Fruit fly (Drosophila melanogaster) whole organism, embryonic: ENCODE results near the gene ND-18.
A peak's percentile ranks its signal among the peaks of the same experiment; 100 is the strongest.

ENCODE experiments used
- BEAF-32 ChIP-seq: fragments of 200-800 bp; sonication (Bioruptor generic); optimal IDR thresholded peaks from 3 replicates; lab custom pipeline; 2017; ENCODE audit warnings: missing biosample characterization, missing genetic modification characterization, mild to moderate bottlenecking, moderate library complexity, missing genetic modification reagents
- CG12391 ChIP-seq: fragments of 200-800 bp; sonication (Bioruptor generic); optimal IDR thresholded peaks from 3 replicates; lab custom pipeline; 2018; ENCODE audit warnings: missing biosample characterization, mild to moderate bottlenecking, missing genetic modification characterization, moderate library complexity
- CG15011 ChIP-seq: fragments of 200-800 bp; sonication (Bioruptor generic); optimal IDR thresholded peaks from 3 replicates; lab custom pipeline; 2018; ENCODE audit warnings: missing biosample characterization, mild to moderate bottlenecking, missing genetic modification characterization
- CG1529 ChIP-seq: fragments of 200-800 bp; sonication (Bioruptor generic); optimal IDR thresholded peaks from 3 replicates; lab custom pipeline; 2018; ENCODE audit warnings: missing biosample characterization, missing genetic modification characterization
- CG15479 ChIP-seq: fragments of 200-800 bp; sonication (Bioruptor generic); optimal IDR thresholded peaks from 3 replicates; lab custom pipeline; 2019; ENCODE audit warnings: missing biosample characterization, mild to moderate bottlenecking, missing genetic modification characterization, moderate library complexity
- CG15514 ChIP-seq: fragments of 200-800 bp; sonication (Bioruptor generic); optimal IDR thresholded peaks from 3 replicates; lab custom pipeline; 2017; ENCODE audit warnings: missing biosample characterization, missing genetic modification characterization, mild to moderate bottlenecking, moderate library complexity, missing genetic modification reagents
- CG15601 ChIP-seq: fragments of 200-800 bp; sonication (Bioruptor generic); optimal IDR thresholded peaks from 3 replicates; lab custom pipeline; 2019; ENCODE audit warnings: missing biosample characterization, mild to moderate bottlenecking, missing genetic modification characterization, moderate library complexity
- CG17612 ChIP-seq: fragments of 200-800 bp; sonication (Bioruptor generic); IDR thresholded peaks from 2 replicates; pipeline ENCODE4 v1.3.6; 2022; ENCODE audit warnings: missing biosample characterization, missing genetic modification characterization
- CG17829 ChIP-seq: fragments of 200-800 bp; optimal IDR thresholded peaks from 2 replicates; lab custom pipeline; 2019; ENCODE audit warnings: missing biosample characterization, mild to moderate bottlenecking, missing genetic modification characterization, moderate library complexity
- CG18262 ChIP-seq: fragments of 200-800 bp; optimal IDR thresholded peaks from 3 replicates; lab custom pipeline; 2019; ENCODE audit warnings: missing biosample characterization, mild to moderate bottlenecking, missing genetic modification characterization, moderate library complexity
- CG18619 ChIP-seq: fragments of 200-800 bp; sonication (Bioruptor generic); optimal IDR thresholded peaks from 3 replicates; lab custom pipeline; 2017; ENCODE audit warnings: missing biosample characterization, mild to moderate bottlenecking, missing genetic modification characterization
- CG2712 ChIP-seq: fragments of 200-800 bp; optimal IDR thresholded peaks from 3 replicates; lab custom pipeline; 2019; ENCODE audit warnings: missing biosample characterization, mild to moderate bottlenecking, missing genetic modification characterization, moderate library complexity
- CG3065 ChIP-seq: fragments of 200-800 bp; sonication (Bioruptor generic); optimal IDR thresholded peaks from 2 replicates; lab custom pipeline; 2016; ENCODE audit warnings: missing biosample characterization, missing genetic modification characterization
- CG4617 ChIP-seq: fragments of 200-800 bp; sonication (Bioruptor generic); optimal IDR thresholded peaks from 3 replicates; lab custom pipeline; 2016; ENCODE audit warnings: missing biosample characterization, missing genetic modification characterization, borderline replicate concordance
- CG4707 ChIP-seq: fragments of 200-800 bp; sonication (Bioruptor generic); optimal IDR thresholded peaks from 2 replicates; lab custom pipeline; 2018; ENCODE audit warnings: missing biosample characterization, mild to moderate bottlenecking, missing genetic modification characterization, moderate library complexity
- CG4854 ChIP-seq: fragments of 200-800 bp; sonication (Bioruptor generic); optimal IDR thresholded peaks from 2 replicates; lab custom pipeline; 2016; ENCODE audit warnings: missing biosample characterization, missing genetic modification characterization, inconsistent platforms
- CG6175 ChIP-seq: fragments of 200-800 bp; sonication (Bioruptor generic); IDR thresholded peaks from 3 replicates; pipeline ENCODE4 v1.3.6; 2022; ENCODE audit warnings: missing biosample characterization, missing genetic modification characterization
- CG6854 ChIP-seq: fragments of 200-800 bp; sonication (Bioruptor generic); optimal IDR thresholded peaks from 3 replicates; lab custom pipeline; 2017; ENCODE audit warnings: missing biosample characterization, mild to moderate bottlenecking, missing genetic modification characterization
- CG8765 ChIP-seq: fragments of 200-800 bp; sonication (Bioruptor generic); IDR thresholded peaks from 2 replicates; pipeline ENCODE4 v1.3.6; 2022; ENCODE audit warnings: missing biosample characterization, missing genetic modification characterization
- Doc2 ChIP-seq: fragments of 200-800 bp; sonication (Bioruptor generic); IDR thresholded peaks from 2 replicates; pipeline ENCODE4 v1.3.6; 2022; ENCODE audit warnings: missing biosample characterization, missing genetic modification characterization
- Elba2 ChIP-seq: fragments of 200-800 bp; sonication (Bioruptor generic); optimal IDR thresholded peaks from 3 replicates; lab custom pipeline; 2016; ENCODE audit warnings: missing biosample characterization, missing genetic modification characterization
- Ets97D ChIP-seq: fragments of 200-800 bp; sonication (Bioruptor generic); optimal IDR thresholded peaks from 3 replicates; lab custom pipeline; 2016; ENCODE audit warnings: missing biosample characterization, missing genetic modification characterization
- Hr3 ChIP-seq: fragments of 200-800 bp; sonication (Bioruptor generic); optimal IDR thresholded peaks from 3 replicates; lab custom pipeline; 2016; ENCODE audit warnings: missing biosample characterization, missing genetic modification characterization
- MBD-R2 ChIP-seq: fragments of 200-800 bp; sonication (Bioruptor generic); IDR thresholded peaks from 2 replicates; pipeline ENCODE4 v1.3.6; 2022; ENCODE audit warnings: missing biosample characterization, missing genetic modification characterization
- Myb ChIP-seq: fragments of 200-800 bp; sonication (Bioruptor generic); optimal IDR thresholded peaks from 2 replicates; lab custom pipeline; 2016; ENCODE audit warnings: missing biosample characterization, missing genetic modification characterization
- Scr ChIP-seq: fragments of 200-800 bp; sonication (Bioruptor generic); IDR thresholded peaks from 2 replicates; pipeline ENCODE4 v1.3.6; 2022; ENCODE audit warnings: missing biosample characterization, missing genetic modification characterization; ENCODE audit not compliant: partially characterized antibody
- abd-A ChIP-seq: fragments of 200-800 bp; sonication (Bioruptor generic); optimal IDR thresholded peaks from 3 replicates; lab custom pipeline; 2019; ENCODE audit warnings: missing biosample characterization, mild to moderate bottlenecking, missing genetic modification characterization, moderate library complexity
- bab2 ChIP-seq: fragments of 200-800 bp; sonication (Bioruptor generic); optimal IDR thresholded peaks from 2 replicates; lab custom pipeline; 2016; ENCODE audit warnings: missing biosample characterization, missing genetic modification characterization
- dati ChIP-seq: fragments of 200-800 bp; sonication (Bioruptor generic); IDR thresholded peaks from 2 replicates; pipeline ENCODE4 v1.3.6; 2022; ENCODE audit warnings: missing biosample characterization, missing genetic modification characterization
- dm ChIP-seq: fragments of 200-800 bp; sonication (Bioruptor generic); optimal IDR thresholded peaks from 3 replicates; lab custom pipeline; 2016; ENCODE audit warnings: missing biosample characterization, missing genetic modification characterization
- dmrt11E ChIP-seq: fragments of 200-800 bp; sonication (Bioruptor generic); optimal IDR thresholded peaks from 3 replicates; lab custom pipeline; 2018; ENCODE audit warnings: missing biosample characterization, mild to moderate bottlenecking, missing genetic modification characterization, moderate library complexity
- dmrt99B ChIP-seq: fragments of 200-800 bp; sonication (Bioruptor generic); optimal IDR thresholded peaks from 2 replicates; lab custom pipeline; 2018; ENCODE audit warnings: missing biosample characterization, mild to moderate bottlenecking, missing genetic modification characterization, moderate library complexity
- ftz-f1 ChIP-seq: fragments of 200-800 bp; sonication (Bioruptor generic); optimal IDR thresholded peaks from 2 replicates; lab custom pipeline; 2016; ENCODE audit warnings: missing biosample characterization, missing genetic modification characterization
- grn ChIP-seq: fragments of 200-800 bp; sonication (Bioruptor generic); optimal IDR thresholded peaks from 3 replicates; lab custom pipeline; 2017; ENCODE audit warnings: missing biosample characterization, missing genetic modification characterization
- ham ChIP-seq: fragments of 200-800 bp; sonication (Bioruptor generic); IDR thresholded peaks from 2 replicates; pipeline ENCODE4 v1.3.6; 2022; ENCODE audit warnings: missing biosample characterization, missing genetic modification characterization
- inv ChIP-seq: fragments of 200-800 bp; sonication (Bioruptor generic); IDR thresholded peaks from 2 replicates; pipeline ENCODE4 v1.3.6; 2022; ENCODE audit warnings: missing biosample characterization, missing genetic modification characterization; ENCODE audit not compliant: partially characterized antibody
- lab ChIP-seq: fragments of 200-800 bp; sonication (Bioruptor generic); optimal IDR thresholded peaks from 3 replicates; lab custom pipeline; 2017; ENCODE audit warnings: missing biosample characterization, missing genetic modification characterization, mild to moderate bottlenecking, moderate library complexity, missing genetic modification reagents
- lbe ChIP-seq: fragments of 200-800 bp; sonication (Bioruptor generic); optimal IDR thresholded peaks from 2 replicates; lab custom pipeline; 2016; ENCODE audit warnings: missing biosample characterization, mild to moderate bottlenecking, missing genetic modification characterization
- lilli ChIP-seq: fragments of 200-800 bp; sonication (Bioruptor generic); optimal IDR thresholded peaks from 3 replicates; lab custom pipeline; 2016; ENCODE audit warnings: missing biosample characterization, missing genetic modification characterization
- nerfin-1 ChIP-seq: fragments of 200-800 bp; sonication (Bioruptor generic); optimal IDR thresholded peaks from 3 replicates; lab custom pipeline; 2019; ENCODE audit warnings: missing biosample characterization, mild to moderate bottlenecking, missing genetic modification characterization, moderate library complexity
- nerfin-2 ChIP-seq: fragments of 200-800 bp; sonication (Bioruptor generic); IDR thresholded peaks from 2 replicates; pipeline ENCODE4 v1.3.6; 2022; ENCODE audit warnings: missing biosample characterization, missing genetic modification characterization; ENCODE audit not compliant: partially characterized antibody
- onecut ChIP-seq: fragments of 200-800 bp; sonication (Bioruptor generic); IDR thresholded peaks from 2 replicates; pipeline ENCODE4 v1.3.6; 2022; ENCODE audit warnings: missing biosample characterization, missing genetic modification characterization
- pros ChIP-seq: fragments of 200-800 bp; sonication (Bioruptor generic); optimal IDR thresholded peaks from 3 replicates; lab custom pipeline; 2019; ENCODE audit warnings: missing biosample characterization, mild to moderate bottlenecking, missing genetic modification characterization, moderate library complexity
- ro ChIP-seq: fragments of 200-800 bp; sonication (Bioruptor generic); IDR thresholded peaks from 2 replicates; pipeline ENCODE4 v1.3.6; 2022; ENCODE audit warnings: missing biosample characterization, missing genetic modification characterization
- schlank ChIP-seq: fragments of 200-800 bp; sonication (Bioruptor generic); optimal IDR thresholded peaks from 2 replicates; lab custom pipeline; 2018; ENCODE audit warnings: missing biosample characterization, mild to moderate bottlenecking, missing genetic modification characterization
- sd ChIP-seq: fragments of 200-800 bp; sonication (Bioruptor generic); optimal IDR thresholded peaks from 3 replicates; lab custom pipeline; 2018; ENCODE audit warnings: missing biosample characterization, mild to moderate bottlenecking, missing genetic modification characterization, moderate library complexity
- slbo ChIP-seq: fragments of 200-800 bp; sonication (Bioruptor generic); IDR thresholded peaks from 2 replicates; pipeline ENCODE4 v1.3.6; 2022; ENCODE audit warnings: missing biosample characterization, missing genetic modification characterization
- slp2 ChIP-seq: fragments of 200-800 bp; sonication (Bioruptor generic); optimal IDR thresholded peaks from 2 replicates; lab custom pipeline; 2016; ENCODE audit warnings: missing biosample characterization, missing genetic modification characterization
- ssp ChIP-seq: fragments of 200-800 bp; sonication (Bioruptor generic); IDR thresholded peaks from 2 replicates; pipeline ENCODE4 v1.3.6; 2022; ENCODE audit warnings: missing biosample characterization, missing genetic modification characterization
- toy ChIP-seq: fragments of 200-800 bp; sonication (Bioruptor generic); IDR thresholded peaks from 2 replicates; pipeline ENCODE4 v1.3.6; 2022; ENCODE audit warnings: missing biosample characterization, missing genetic modification characterization

The ND-18 gene

dm6 chrX:19497782-19498440 lies 5.7 kb downstream of the ND-18 start (continued):
- TF ChIP-seq CG17612 (no peak), lab (GFP tag; lab: Kevin White, UChicago) (peak; percentile 74), abd-A (tag; lab: Kevin White, UChicago) (peak; percentile 1), CG3065 (no peak), CG8765 (no peak), CG12391 (tag; lab: Kevin White, UChicago) (no peak), Scr (GFP tag; lab: Robert Waterston, UW) (no peak), CG18619 (GFP tag; lab: Kevin White, UChicago) (no peak), CG6175 (GFP tag; lab: Robert Waterston, UW) (no peak), CG15514 (peak; percentile 71), CG4617 (GFP tag; lab: Kevin White, UChicago) (no peak), Elba2 (GFP tag; lab: Kevin White, UChicago) (peak; percentile 36), CG1529 (GFP tag; lab: Kevin White, UChicago) (no peak), slbo (GFP tag; lab: Robert Waterston, UW) (peak; percentile 60), lbe (GFP tag; lab: Kevin White, UChicago) (no peak), dmrt99B (tag; lab: Kevin White, UChicago) (no peak), grn (peak; percentile 41), pros (GFP tag; lab: Kevin White, UChicago) (no peak), dati (GFP tag; lab: Robert Waterston, UW) (no peak), sd (tag; lab: Kevin White, UChicago) (peak; percentile 54), CG15601 (no peak), Doc2 (GFP tag; lab: Robert Waterston, UW) (no peak), MBD-R2 (GFP tag; lab: Robert Waterston, UW) (no peak), ssp (GFP tag; lab: Robert Waterston, UW) (no peak), CG15011 (no peak), Hr3 (no peak), slp2 (GFP tag; lab: Kevin White, UChicago) (no peak), CG15479 (GFP tag; lab: Kevin White, UChicago) (no peak), CG6854 (GFP tag; lab: Kevin White, UChicago) (no peak), CG4707 (GFP tag; lab: Kevin White, UChicago) (no peak), CG18262 (tag; lab: Kevin White, UChicago) (no peak), BEAF-32 (GFP tag; lab: Kevin White, UChicago) (peak; percentile 1), schlank (tag; lab: Kevin White, UChicago) (no peak), ro (GFP tag; lab: Robert Waterston, UW) (no peak), toy (GFP tag; lab: Robert Waterston, UW) (no peak), CG2712 (tag; lab: Kevin White, UChicago) (no peak), inv (GFP tag; lab: Robert Waterston, UW) (peak; percentile 23; the same call in 1 of the 2 replicates), ftz-f1 (no peak), dm (GFP tag; lab: Kevin White, UChicago) (no peak), lilli (GFP tag; lab: Kevin White, UChicago) (no peak), nerfin-2 (GFP tag; lab: Robert Waterston, UW) (no peak), CG4854 (no peak), onecut (no peak), Ets97D (GFP tag; lab: Kevin White, UChicago) (no peak), bab2 (GFP tag; lab: Kevin White, UChicago) (no peak), ham (GFP tag; lab: Robert Waterston, UW) (no peak), nerfin-1 (tag; lab: Kevin White, UChicago) (no peak), Myb (GFP tag; lab: Kevin White, UChicago) (no peak), CG17829 (no peak), dmrt11E (tag; lab: Kevin White, UChicago) (no peak)
